Fruit fly (Drosophila melanogaster) whole organism, embryonic: ENCODE measurements around the gene Chchd2.

Experiments used
- Adf1 ChIP-seq: fragments of 200-800 bp; sonication (Bioruptor generic); IDR thresholded peaks from 2 replicates; pipeline ENCODE4 v1.3.6; 2022; ENCODE audit warnings: missing biosample characterization, missing genetic modification characterization
- Bteb2 ChIP-seq: fragments of 200-800 bp; sonication (Bioruptor generic); optimal IDR thresholded peaks from 2 replicates; lab custom pipeline; 2016; ENCODE audit warnings: missing biosample characterization, missing genetic modification characterization
- CG1024 ChIP-seq: fragments of 200-800 bp; sonication (Bioruptor generic); IDR thresholded peaks from 2 replicates; pipeline ENCODE4 v1.3.6; 2022; ENCODE audit warnings: missing biosample characterization, missing genetic modification characterization
- CG12744 ChIP-seq: fragments of 200-800 bp; sonication (Bioruptor generic); optimal IDR thresholded peaks from 2 replicates; lab custom pipeline; 2016; ENCODE audit warnings: missing biosample characterization, missing genetic modification characterization
- CG13123 ChIP-seq: fragments of 200-800 bp; sonication (Bioruptor generic); optimal IDR thresholded peaks from 2 replicates; lab custom pipeline; 2016; ENCODE audit warnings: missing biosample characterization, missing genetic modification characterization
- CG16813 ChIP-seq: fragments of 200-800 bp; sonication (Bioruptor generic); IDR thresholded peaks from 3 replicates; pipeline ENCODE4 v1.3.6; 2022; ENCODE audit warnings: missing biosample characterization, missing genetic modification characterization; ENCODE audit not compliant: partially characterized antibody
- CG17829 ChIP-seq: fragments of 200-800 bp; optimal IDR thresholded peaks from 2 replicates; lab custom pipeline; 2019; ENCODE audit warnings: missing biosample characterization, mild to moderate bottlenecking, missing genetic modification characterization, moderate library complexity
- CG2889 ChIP-seq: fragments of 200-800 bp; sonication (Bioruptor generic); IDR thresholded peaks from 3 replicates; pipeline ENCODE4 v1.3.6; 2022; ENCODE audit warnings: missing biosample characterization, missing genetic modification characterization
- CG32532 ChIP-seq: fragments of 200-800 bp; sonication (Bioruptor generic); IDR thresholded peaks from 2 replicates; pipeline ENCODE4 v1.3.6; 2022; ENCODE audit warnings: missing biosample characterization, missing genetic modification characterization
- CG32767 ChIP-seq: fragments of 200-800 bp; sonication (Bioruptor generic); IDR thresholded peaks from 2 replicates; pipeline ENCODE4 v1.3.6; 2022; ENCODE audit warnings: missing biosample characterization, missing genetic modification characterization
- CG34224 ChIP-seq: fragments of 200-800 bp; sonication (Bioruptor generic); IDR thresholded peaks from 3 replicates; pipeline ENCODE4 v1.3.6; 2022; ENCODE audit warnings: missing biosample characterization, missing genetic modification characterization; ENCODE audit not compliant: partially characterized antibody
- CG4360 ChIP-seq: fragments of 200-800 bp; sonication (Bioruptor generic); IDR thresholded peaks from 2 replicates; pipeline ENCODE4 v1.3.6; 2022; ENCODE audit warnings: missing biosample characterization, missing genetic modification characterization
- CG6683 ChIP-seq: fragments of 200-800 bp; sonication (Bioruptor generic); optimal IDR thresholded peaks from 2 replicates; lab custom pipeline; 2017; ENCODE audit warnings: missing biosample characterization, mild to moderate bottlenecking, missing genetic modification characterization, missing genetic modification reagents
- CG8089 ChIP-seq: fragments of 200-800 bp; sonication (Bioruptor generic); optimal IDR thresholded peaks from 3 replicates; lab custom pipeline; 2016; ENCODE audit warnings: missing biosample characterization, missing genetic modification characterization
- CG8281 ChIP-seq: fragments of 200-800 bp; sonication (Bioruptor generic); optimal IDR thresholded peaks from 2 replicates; lab custom pipeline; 2018; ENCODE audit warnings: missing biosample characterization, mild to moderate bottlenecking, missing genetic modification characterization, moderate library complexity
- CG9215 ChIP-seq: fragments of 200-800 bp; sonication (Bioruptor generic); IDR thresholded peaks from 2 replicates; pipeline ENCODE4 v1.3.6; 2022; ENCODE audit warnings: missing biosample characterization, missing genetic modification characterization
- CG9817 ChIP-seq: fragments of 200-800 bp; sonication (Bioruptor generic); optimal IDR thresholded peaks from 2 replicates; lab custom pipeline; 2018; ENCODE audit warnings: missing biosample characterization, mild to moderate bottlenecking, missing genetic modification characterization, moderate library complexity
- CHES-1-like ChIP-seq: fragments of 200-800 bp; sonication (Bioruptor generic); optimal IDR thresholded peaks from 2 replicates; lab custom pipeline; 2016; ENCODE audit warnings: missing biosample characterization, missing genetic modification characterization
- CTCF ChIP-seq: fragments of 200-800 bp; sonication (Bioruptor generic); optimal IDR thresholded peaks from 2 replicates; lab custom pipeline; 2017; ENCODE audit warnings: missing biosample characterization, mild to moderate bottlenecking, missing genetic modification characterization, moderate library complexity
- D19B ChIP-seq: fragments of 200-800 bp; sonication (Bioruptor generic); optimal IDR thresholded peaks from 2 replicates; lab custom pipeline; 2017; ENCODE audit warnings: missing biosample characterization, mild to moderate bottlenecking, missing genetic modification characterization
- Drgx ChIP-seq: fragments of 200-800 bp; sonication (Bioruptor generic); IDR thresholded peaks from 2 replicates; pipeline ENCODE4 v1.3.6; 2022; ENCODE audit warnings: missing biosample characterization, missing genetic modification characterization
- HmgD ChIP-seq: fragments of 200-800 bp; sonication (Bioruptor generic); optimal IDR thresholded peaks from 3 replicates; lab custom pipeline; 2016; ENCODE audit warnings: missing biosample characterization, missing genetic modification characterization
- Hsf ChIP-seq: fragments of 200-800 bp; sonication (Bioruptor generic); optimal IDR thresholded peaks from 3 replicates; lab custom pipeline; 2016; ENCODE audit warnings: missing biosample characterization, missing genetic modification characterization
- Mes4 ChIP-seq: fragments of 200-800 bp; sonication (Bioruptor generic); optimal IDR thresholded peaks from 2 replicates; lab custom pipeline; 2016; ENCODE audit warnings: missing biosample characterization, missing genetic modification characterization
- Neu2 ChIP-seq: fragments of 200-800 bp; sonication (Bioruptor generic); optimal IDR thresholded peaks from 3 replicates; lab custom pipeline; 2016; ENCODE audit warnings: missing biosample characterization, missing genetic modification characterization, borderline replicate concordance
- Optix ChIP-seq: fragments of 200-800 bp; sonication (Bioruptor generic); IDR thresholded peaks from 3 replicates; pipeline ENCODE4 v1.3.6; 2022; ENCODE audit warnings: missing biosample characterization, missing genetic modification characterization
- Poxn ChIP-seq: fragments of 200-800 bp; sonication (Bioruptor generic); IDR thresholded peaks from 2 replicates; pipeline ENCODE4 v1.3.6; 2022; ENCODE audit warnings: missing biosample characterization, missing genetic modification characterization
- Scr ChIP-seq: fragments of 200-800 bp; sonication (Bioruptor generic); IDR thresholded peaks from 2 replicates; pipeline ENCODE4 v1.3.6; 2022; ENCODE audit warnings: missing biosample characterization, missing genetic modification characterization; ENCODE audit not compliant: partially characterized antibody
- Sry-δ ChIP-seq: fragments of 200-800 bp; sonication (Bioruptor generic); optimal IDR thresholded peaks from 2 replicates; lab custom pipeline; 2016; ENCODE audit warnings: missing biosample characterization, missing genetic modification characterization
- TFAM ChIP-seq: fragments of 200-800 bp; sonication (Bioruptor generic); optimal IDR thresholded peaks from 2 replicates; lab custom pipeline; 2017; ENCODE audit warnings: missing biosample characterization, missing genetic modification characterization, inconsistent platforms
- Tbp ChIP-seq: fragments of >200 bp; optimal IDR thresholded peaks from 2 replicates; lab custom pipeline; 2018; ENCODE audit warnings: missing biosample characterization, missing genetic modification characterization
- YL-1 ChIP-seq: fragments of 200-800 bp; sonication (Bioruptor generic); optimal IDR thresholded peaks from 3 replicates; lab custom pipeline; 2017; ENCODE audit warnings: missing biosample characterization, mild to moderate bottlenecking, missing genetic modification characterization
- amos ChIP-seq: fragments of 200-800 bp; sonication (Bioruptor generic); IDR thresholded peaks from 2 replicates; pipeline ENCODE4 v1.3.6; 2022; ENCODE audit warnings: missing biosample characterization, missing genetic modification characterization; ENCODE audit not compliant: partially characterized antibody
- ase ChIP-seq: fragments of 200-800 bp; sonication (Bioruptor generic); IDR thresholded peaks from 3 replicates; pipeline ENCODE4 v1.3.6; 2022; ENCODE audit warnings: missing biosample characterization, missing genetic modification characterization
- chif ChIP-seq, 2 experiments: fragments of 200-800 bp; sonication (Bioruptor generic); optimal IDR thresholded peaks; 3 replicates each; lab custom pipeline; 2016; ENCODE audit warnings: missing biosample characterization in 2 of 2, missing genetic modification characterization in 2 of 2
- crol ChIP-seq: fragments of 200-800 bp; sonication (Bioruptor generic); IDR thresholded peaks from 2 replicates; pipeline ENCODE4 v1.3.6; 2022; ENCODE audit warnings: missing biosample characterization, missing genetic modification characterization
- dati ChIP-seq: fragments of 200-800 bp; sonication (Bioruptor generic); IDR thresholded peaks from 2 replicates; pipeline ENCODE4 v1.3.6; 2022; ENCODE audit warnings: missing biosample characterization, missing genetic modification characterization
- dpn ChIP-seq, 2 experiments: fragments of 200-800 bp; sonication (Bioruptor generic); optimal IDR thresholded peaks; 3 replicates each; lab custom pipeline; 2016; ENCODE audit warnings: missing biosample characterization in 2 of 2, missing genetic modification characterization in 2 of 2
- eve ChIP-seq, 2 experiments: fragments of >200 bp; optimal IDR thresholded peaks; 2 replicates each; lab custom pipeline; 2017; ENCODE audit warnings: missing biosample characterization in 2 of 2, missing genetic modification characterization in 2 of 2
- fd64A ChIP-seq: fragments of 200-800 bp; sonication (Bioruptor generic); optimal IDR thresholded peaks from 3 replicates; lab custom pipeline; 2018; ENCODE audit warnings: missing biosample characterization, mild to moderate bottlenecking, missing genetic modification characterization
- hbn ChIP-seq: fragments of 200-800 bp; sonication (Bioruptor generic); IDR thresholded peaks from 2 replicates; pipeline ENCODE4 v1.3.6; 2022; ENCODE audit warnings: missing biosample characterization, missing genetic modification characterization; ENCODE audit not compliant: partially characterized antibody
- kah ChIP-seq: fragments of 200-800 bp; sonication (Bioruptor generic); optimal IDR thresholded peaks from 2 replicates; lab custom pipeline; 2018; ENCODE audit warnings: missing biosample characterization, mild to moderate bottlenecking, missing genetic modification characterization
- kay ChIP-seq: fragments of 200-800 bp; sonication (Bioruptor generic); optimal IDR thresholded peaks from 2 replicates; lab custom pipeline; 2016; ENCODE audit warnings: missing biosample characterization, missing genetic modification characterization
- luna ChIP-seq: fragments of 200-800 bp; sonication (Bioruptor generic); optimal IDR thresholded peaks from 2 replicates; lab custom pipeline; 2016; ENCODE audit warnings: missing biosample characterization, missing genetic modification characterization
- otp ChIP-seq: fragments of 200-800 bp; sonication (Bioruptor generic); IDR thresholded peaks from 3 replicates; pipeline ENCODE4, ENCODE4 v1.3.6; 2022; ENCODE audit warnings: missing biosample characterization, missing genetic modification characterization
- pan ChIP-seq, 4 experiments: fragments of >200 bp in 3 of 4; fragments of 200-800 bp in 1 of 4; sonication (Bioruptor generic) in 1 of 4; optimal IDR thresholded peaks in 3 of 4; IDR thresholded peaks in 1 of 4; 2 replicates each; pipeline versions ENCODE4 v1.3.6 to Lab custom; 2017 to 2022; ENCODE audit warnings: missing biosample characterization in 2 of 4, missing genetic modification characterization in 2 of 4, mixed read lengths in 1 of 4
- sens-2 ChIP-seq: fragments of 200-800 bp; sonication (Bioruptor generic); IDR thresholded peaks from 2 replicates; pipeline ENCODE4 v1.3.6; 2022; ENCODE audit warnings: missing biosample characterization, missing genetic modification characterization
- tgo ChIP-seq: fragments of 200-800 bp; sonication (Bioruptor generic); IDR thresholded peaks from 3 replicates; pipeline ENCODE4 v1.3.6; 2022; ENCODE audit warnings: missing biosample characterization, missing genetic modification characterization
- toy ChIP-seq: fragments of 200-800 bp; sonication (Bioruptor generic); IDR thresholded peaks from 2 replicates; pipeline ENCODE4 v1.3.6; 2022; ENCODE audit warnings: missing biosample characterization, missing genetic modification characterization
- zen2 ChIP-seq: fragments of 200-800 bp; sonication (Bioruptor generic); IDR thresholded peaks from 3 replicates; pipeline ENCODE4 v1.3.6; 2022; ENCODE audit warnings: missing biosample characterization, missing genetic modification characterization; ENCODE audit not compliant: partially characterized antibody
- zf30C ChIP-seq: fragments of 200-800 bp; sonication (Bioruptor generic); optimal IDR thresholded peaks from 3 replicates; lab custom pipeline; 2018; ENCODE audit warnings: missing biosample characterization, mild to moderate bottlenecking, missing genetic modification characterization

Chchd2 gene

dm6 chrX:17142940-17143534, 5.8 kb upstream of the Chchd2 start, which contains the start of the genes mei-217 and mei-218 (continued):
- peak; percentile 79 for TF ChIP-seq Scr (GFP tag; lab: Robert Waterston, UW)
- no peak for TF ChIP-seq CG9215 (GFP tag; lab: Robert Waterston, UW)
- peak; percentile 39 for TF ChIP-seq YL-1 (GFP tag; lab: Kevin White, UChicago)
- no peak for TF ChIP-seq crol (GFP tag; lab: Robert Waterston, UW)
- no peak for TF ChIP-seq CG4360 (GFP tag; lab: Robert Waterston, UW)
- no peak for TF ChIP-seq CG9817
- no peak for TF ChIP-seq Neu2 (GFP tag; lab: Kevin White, UChicago)
- TF ChIP-seq dpn (GFP tag; optimal IDR thresholded peaks at IDR 0.05; lab: Kevin White, UChicago): no peak
- no peak for TF ChIP-seq CHES-1-like
- TF ChIP-seq kay (GFP tag; lab: Kevin White, UChicago): no peak
- TF ChIP-seq TFAM (GFP tag; lab: Kevin White, UChicago): no peak
- no peak for TF ChIP-seq dati (GFP tag; lab: Robert Waterston, UW)
- TF ChIP-seq tgo (GFP tag; lab: Robert Waterston, UW): peak; percentile 27; the same call in 1 of the 3 replicates
- no peak for TF ChIP-seq D19B (GFP tag; lab: Kevin White, UChicago)
- TF ChIP-seq otp (GFP tag; lab: Robert Waterston, UW): no peak
- no peak for TF ChIP-seq Tbp (GFP tag; lab: Kevin White, UChicago)
- TF ChIP-seq pan (optimal IDR thresholded peaks at IDR 0.05; lab: Kevin White, UChicago): no peak
- TF ChIP-seq pan (GFP tag; optimal IDR thresholded peaks at IDR 0.05 in 1 of 2, IDR thresholded peaks at IDR 0.05 in 1 of 2): no peak
- no peak for TF ChIP-seq toy (GFP tag; lab: Robert Waterston, UW)
- TF ChIP-seq CTCF (GFP tag; lab: Kevin White, UChicago): no peak
- no peak for TF ChIP-seq CG12744 (GFP tag; lab: Kevin White, UChicago)
- no peak for TF ChIP-seq zf30C (GFP tag; lab: Kevin White, UChicago)
- TF ChIP-seq Adf1 (GFP tag; lab: Robert Waterston, UW): no peak
- peak; percentile 68 for TF ChIP-seq hbn (GFP tag; lab: Robert Waterston, UW)
- TF ChIP-seq CG34224: peak; percentile 58; the same call in 2 of the 3 replicates
- no peak for TF ChIP-seq CG2889 (GFP tag; lab: Robert Waterston, UW)
- peak; percentile 41; the same call in 1 of the 3 replicates for TF ChIP-seq zen2 (GFP tag; lab: Robert Waterston, UW)
- no peak for TF ChIP-seq Drgx (GFP tag; lab: Robert Waterston, UW)
- TF ChIP-seq CG17829 (tag; lab: Kevin White, UChicago): peak; percentile 44
- TF ChIP-seq ase (GFP tag; lab: Robert Waterston, UW): no peak
- 0 out of 2 replicates have a peak, but pooled peaks have one; percentile 17 for TF ChIP-seq CG32532
- TF ChIP-seq HmgD: no peak
- no peak for TF ChIP-seq kah
- TF ChIP-seq CG8089: no peak
- no peak for TF ChIP-seq Bteb2 (GFP tag; lab: Kevin White, UChicago)
- TF ChIP-seq CG6683 (GFP tag; lab: Kevin White, UChicago): no peak
- peak; percentile 78 for TF ChIP-seq CG16813 (GFP tag; lab: Robert Waterston, UW)
- no peak for TF ChIP-seq eve (GFP tag; optimal IDR thresholded peaks at IDR 0.05; lab: Kevin White, UChicago)
- TF ChIP-seq amos (GFP tag; lab: Robert Waterston, UW): peak; percentile 68
- TF ChIP-seq Sry-δ (GFP tag; lab: Kevin White, UChicago): peak; percentile 80
- TF ChIP-seq CG8281 (tag; lab: Kevin White, UChicago): no peak
- TF ChIP-seq Hsf: peak; percentile 14
- peak in 1 of 2 experiments; percentile 31 for TF ChIP-seq chif (GFP tag; optimal IDR thresholded peaks at IDR 0.05; lab: Kevin White, UChicago)
- no peak for TF ChIP-seq Poxn (GFP tag; lab: Robert Waterston, UW)
- no peak for TF ChIP-seq CG1024 (GFP tag; lab: Robert Waterston, UW)
- no peak for TF ChIP-seq sens-2 (GFP tag; lab: Robert Waterston, UW)
- no peak for TF ChIP-seq fd64A (GFP tag; lab: Kevin White, UChicago)
- no peak for TF ChIP-seq luna
- TF ChIP-seq CG32767 (GFP tag; lab: Robert Waterston, UW): no peak
- TF ChIP-seq Mes4: no peak
- TF ChIP-seq CG13123 (GFP tag; lab: Kevin White, UChicago): no peak
- TF ChIP-seq Optix (GFP tag; lab: Robert Waterston, UW): no peak
